Fruit fly (Drosophila melanogaster) whole organism, prepupa: ENCODE data around the gene tobi.

ENCODE experiments used
- CG11762 ChIP-seq: fragments of 200-800 bp; sonication (Bioruptor generic); optimal IDR thresholded peaks from 3 replicates; lab custom pipeline; 2016; ENCODE audit warnings: missing biosample characterization, missing genetic modification characterization; ENCODE audit not compliant: insufficient read depth
- CG34406 ChIP-seq: fragments of 200-800 bp; sonication (Bioruptor generic); optimal IDR thresholded peaks from 3 replicates; lab custom pipeline; 2016; ENCODE audit warnings: missing biosample characterization, missing genetic modification characterization
- CG3919 ChIP-seq: fragments of 200-800 bp; sonication (Bioruptor generic); optimal IDR thresholded peaks from 3 replicates; lab custom pipeline; 2016; ENCODE audit warnings: missing biosample characterization, missing genetic modification characterization
- CG9139 ChIP-seq: fragments of 200-800 bp; sonication (Bioruptor generic); optimal IDR thresholded peaks from 3 replicates; lab custom pipeline; 2017; ENCODE audit warnings: missing biosample characterization, mild to moderate bottlenecking, missing genetic modification characterization
- salr ChIP-seq, 2 experiments: fragments of 200-800 bp; sonication (Bioruptor generic); optimal IDR thresholded peaks; 3 replicates each; lab custom pipeline; 2016 to 2018; ENCODE audit warnings: missing biosample characterization in 2 of 2, missing genetic modification characterization in 2 of 2, mild to moderate bottlenecking in 1 of 2

- TF ChIP-seq CG11762 (GFP tag; lab: Kevin White, UChicago): no peak
- no peak for TF ChIP-seq CG9139 (GFP tag; lab: Kevin White, UChicago)
- no peak for TF ChIP-seq CG34406
- no peak for TF ChIP-seq salr (GFP tag; optimal IDR thresholded peaks at IDR 0.05; lab: Kevin White, UChicago)
- TF ChIP-seq CG3919 (GFP tag; lab: Kevin White, UChicago): no peak
Measured at dm6 chr3R:25305822-25306544, 40.7 kb downstream of the tobi start.
